Worm (Caenorhabditis elegans): Measurements from ENCODE around the gene unc-44.
A peak's percentile ranks its signal among the peaks of the same experiment; 100 is the strongest.

The unc-44 gene

DNA sequence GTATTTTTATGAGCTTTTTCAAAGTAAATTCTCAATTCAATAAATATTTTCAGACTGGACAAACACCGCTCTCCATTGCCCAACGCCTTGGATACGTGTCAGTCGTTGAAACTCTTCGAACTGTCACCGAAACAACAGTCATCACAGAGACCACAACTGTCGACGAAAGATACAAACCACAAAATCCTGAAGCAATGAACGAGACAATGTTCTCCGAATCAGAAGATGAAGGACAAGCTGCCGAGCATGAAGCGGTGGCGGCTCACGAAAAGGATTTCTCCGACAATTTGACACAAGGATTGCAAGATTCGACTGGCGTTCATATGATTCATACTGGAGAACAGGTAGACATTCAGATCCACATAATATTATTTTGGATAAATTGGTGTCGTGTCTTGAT is 4.5 kb downstream of the unc-44 start:
- TF ChIP-seq alr-1 (tag; optimal IDR thresholded peaks at IDR 0.05; ENCODE audit: borderline replicate concordance) (peak; percentile 92), C34B4.2 (tag; optimal IDR thresholded peaks at IDR 0.05) (no peak), lsy-2 (tag; optimal IDR thresholded peaks at IDR 0.05) (no peak), zag-1 (tag; optimal IDR thresholded peaks at IDR 0.05) (no peak), xbp-1 (tag; optimal IDR thresholded peaks at IDR 0.05) (no peak), mep-1 (tag; optimal IDR thresholded peaks at IDR 0.05) (no peak)

DNA sequence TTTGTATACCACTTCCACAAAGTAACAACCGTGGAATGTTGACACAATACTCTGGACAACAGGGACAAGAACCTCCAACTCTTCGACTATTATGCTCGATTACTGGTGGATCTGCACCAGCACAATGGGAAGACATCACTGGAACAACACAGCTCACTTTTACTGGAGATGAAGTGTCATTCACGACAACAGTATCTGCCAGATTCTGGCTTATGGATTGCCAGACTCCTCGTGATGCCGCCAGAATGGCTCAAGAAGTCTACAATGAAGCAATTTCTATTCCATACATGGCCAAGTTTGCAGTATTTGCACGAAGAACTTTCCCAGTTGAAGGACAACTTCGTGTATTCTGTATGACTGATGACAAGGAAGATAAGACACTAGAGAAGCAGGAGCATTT is 7.8 kb downstream of the unc-44 start:
- TF ChIP-seq unc-30 (tag; optimal IDR thresholded peaks at IDR 0.05): no peak
- no peak for TF ChIP-seq nhr-76 (tag; optimal IDR thresholded peaks at IDR 0.05)
- no peak for TF ChIP-seq nhr-20 (tag; optimal IDR thresholded peaks at IDR 0.05)
- TF ChIP-seq elt-3 (tag; optimal IDR thresholded peaks at IDR 0.05): no peak
- no peak for TF ChIP-seq snu-23 (GFP tag; optimal IDR thresholded peaks at IDR 0.05)
- peak; percentile 67 for TF ChIP-seq alr-1 (tag; optimal IDR thresholded peaks at IDR 0.05; ENCODE audit: borderline replicate concordance)
- no peak for TF ChIP-seq vab-15 (tag; optimal IDR thresholded peaks at IDR 0.05)
- TF ChIP-seq nhr-90 (tag; optimal IDR thresholded peaks at IDR 0.05; ENCODE audit: poor library complexity): no peak
- TF ChIP-seq snpc-4 (tag; optimal IDR thresholded peaks at IDR 0.05): no peak

DNA sequence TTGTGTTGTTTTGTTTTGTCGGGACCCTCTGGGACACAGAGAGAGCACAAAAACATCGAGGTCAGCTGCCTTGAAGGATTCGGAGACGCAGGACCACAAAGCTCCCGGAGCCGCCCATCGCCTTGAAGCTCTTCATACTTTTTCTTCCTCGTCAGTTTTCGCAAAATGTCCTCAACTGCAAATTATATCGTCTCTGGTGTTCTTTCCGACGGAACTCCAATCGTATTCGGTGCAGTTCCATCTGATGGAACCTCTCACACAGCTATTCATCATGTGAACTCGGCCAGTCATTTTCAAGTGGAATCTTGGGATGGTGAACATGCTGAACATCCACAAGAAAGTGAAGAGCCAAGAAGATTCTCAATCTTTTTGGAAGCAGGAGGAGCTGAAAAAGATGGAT is 10.1 kb downstream of the unc-44 start:
- TF ChIP-seq lin-14 (GFP tag; optimal IDR thresholded peaks at IDR 0.05) (peak; percentile 5), nhr-71 (tag; optimal IDR thresholded peaks at IDR 0.05) (peak; percentile 6), mef-2 (tag; optimal IDR thresholded peaks at IDR 0.05) (no peak)

DNA sequence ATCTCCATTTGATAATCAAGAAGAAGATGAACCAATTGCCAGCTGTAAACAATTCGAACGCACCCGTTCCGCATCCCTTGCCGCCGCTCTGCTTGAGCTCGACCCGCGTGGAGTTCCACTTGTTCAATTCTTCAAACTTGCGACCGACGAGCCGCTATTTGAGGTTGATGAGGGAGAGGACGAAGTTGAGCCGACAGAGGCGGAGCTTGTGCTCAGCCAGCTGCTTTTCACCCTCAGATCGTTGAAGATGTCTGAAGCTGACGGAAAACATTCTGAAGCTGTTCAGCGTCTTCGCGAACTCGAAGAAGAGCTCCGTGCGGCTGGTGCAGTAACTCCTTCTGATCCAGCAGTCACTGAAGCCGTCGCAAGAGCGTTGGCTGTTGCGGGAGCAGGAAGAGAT is 10.5 kb downstream of the unc-44 start:
- no peak for TF ChIP-seq ztf-11 (tag; optimal IDR thresholded peaks at IDR 0.05)
- no peak for TF ChIP-seq lin-14 (GFP tag; optimal IDR thresholded peaks at IDR 0.05)
- no peak for TF ChIP-seq zip-4 (GFP tag; optimal IDR thresholded peaks at IDR 0.05)
- no peak for TF ChIP-seq dsc-1 (tag; optimal IDR thresholded peaks at IDR 0.05)

DNA sequence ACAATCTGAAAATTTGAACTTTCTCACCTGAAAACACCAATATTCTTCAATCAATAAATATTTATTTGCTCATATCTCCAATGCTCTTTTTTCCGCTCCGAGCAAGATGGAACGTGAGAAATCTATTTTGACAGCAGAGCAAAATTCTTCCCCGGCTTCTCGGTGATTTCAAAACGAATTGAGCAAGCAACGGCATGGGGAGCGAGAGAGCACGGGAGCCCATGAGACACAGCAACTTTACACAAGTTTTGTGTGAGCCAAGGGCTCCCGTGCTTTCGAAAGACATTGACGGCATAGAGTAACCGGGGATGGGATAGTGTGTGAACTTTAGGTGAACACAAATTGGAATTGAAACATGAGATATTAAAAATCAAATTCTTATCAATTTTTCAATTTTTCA is 11.5 kb downstream of the unc-44 start:
- TF ChIP-seq lin-14 (GFP tag; optimal IDR thresholded peaks at IDR 0.05) (peak; percentile 55), rnt-1 (tag; optimal IDR thresholded peaks at IDR 0.05) (peak; percentile 27), nhr-28 (tag; optimal IDR thresholded peaks at IDR 0.05) (no peak), pag-3 (tag; optimal IDR thresholded peaks at IDR 0.05; ENCODE audit: borderline replicate concordance, insufficient read depth) (peak; percentile 30), nhr-19 (GFP tag; conservative IDR thresholded peaks at IDR 0.05) (0 out of 2 replicates have a peak, but pooled peaks have one; percentile 13), C04F5.9 (tag; optimal IDR thresholded peaks at IDR 0.05) (no peak), dpl-1 (GFP tag; optimal IDR thresholded peaks at IDR 0.05) (no peak)

DNA sequence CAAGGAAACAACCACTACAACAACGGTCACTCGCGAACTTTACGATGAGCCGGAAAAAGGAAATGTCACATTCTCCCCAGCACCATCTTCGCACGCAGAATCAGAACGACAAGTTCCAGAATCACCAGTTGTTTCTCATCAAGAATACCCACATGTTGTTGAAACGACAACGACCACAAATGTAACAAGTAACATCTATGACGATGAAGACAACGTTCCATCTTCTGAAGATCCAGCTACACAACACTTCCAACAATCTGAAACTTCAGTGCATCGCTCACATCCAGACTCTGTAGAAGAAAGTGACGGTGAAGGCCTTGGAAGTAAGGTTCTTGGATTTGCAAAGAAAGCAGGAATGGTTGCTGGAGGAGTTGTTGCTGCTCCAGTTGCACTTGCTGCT is 15.1 kb downstream of the unc-44 start:
- no peak for TF ChIP-seq fos-1 (tag; optimal IDR thresholded peaks at IDR 0.05)
- TF ChIP-seq efl-1 (optimal IDR thresholded peaks at IDR 0.05): no peak
- peak in 1 of 2 experiments; percentile 90 for TF ChIP-seq efl-1 (GFP tag; optimal IDR thresholded peaks at IDR 0.05 in 1 of 2)

DNA sequence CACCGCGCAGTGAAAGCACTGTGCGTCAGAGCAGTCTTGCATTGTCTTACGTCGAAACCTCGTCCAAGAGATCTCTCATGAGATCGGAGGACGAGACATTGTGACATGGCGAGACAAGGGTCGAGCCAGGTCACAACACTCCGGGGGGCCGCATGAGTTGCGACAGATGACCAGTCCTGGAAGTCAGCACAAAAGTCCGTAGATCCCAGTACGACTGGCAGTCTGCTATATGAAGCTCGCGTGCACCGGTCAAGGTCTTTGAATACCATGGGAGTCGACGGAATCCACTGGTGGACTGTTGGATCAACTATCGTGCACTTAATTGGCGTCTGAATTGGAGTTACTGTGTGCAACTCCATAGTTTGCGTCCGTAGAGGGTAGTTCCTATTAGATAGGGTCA is 30.3 kb downstream of the unc-44 start:
- TF ChIP-seq unc-30 (tag; optimal IDR thresholded peaks at IDR 0.05): no peak
- no peak for TF ChIP-seq nhr-12 (tag; optimal IDR thresholded peaks at IDR 0.05)
- TF ChIP-seq sox-4 (tag; optimal IDR thresholded peaks at IDR 0.05): no peak
- TF ChIP-seq fos-1 (tag; optimal IDR thresholded peaks at IDR 0.05): no peak
- no peak for TF ChIP-seq pqm-1 (tag; optimal IDR thresholded peaks at IDR 0.05)
- TF ChIP-seq C34B4.2 (tag; optimal IDR thresholded peaks at IDR 0.05): no peak
- no peak for TF ChIP-seq jun-1 (tag; optimal IDR thresholded peaks at IDR 0.05)
- TF ChIP-seq elt-2 (tag; optimal IDR thresholded peaks at IDR 0.05): no peak
- TF ChIP-seq mef-2 (tag; optimal IDR thresholded peaks at IDR 0.05): no peak
- TF ChIP-seq nhr-19 (GFP tag; conservative IDR thresholded peaks at IDR 0.05): no peak
- no peak for TF ChIP-seq Y116A8C.19 (tag; optimal IDR thresholded peaks at IDR 0.05; ENCODE audit: borderline replicate concordance)
- TF ChIP-seq efl-1 (optimal IDR thresholded peaks at IDR 0.05): no peak
- TF ChIP-seq efl-1 (GFP tag; optimal IDR thresholded peaks at IDR 0.05 in 1 of 2): no peak
- TF ChIP-seq nhr-28 (tag; optimal IDR thresholded peaks at IDR 0.05): no peak
- TF ChIP-seq fkh-10 (GFP tag; optimal IDR thresholded peaks at IDR 0.05): no peak
- TF ChIP-seq pag-3 (tag; optimal IDR thresholded peaks at IDR 0.05; ENCODE audit: borderline replicate concordance, insufficient read depth): no peak
- no peak for TF ChIP-seq vab-15 (tag; optimal IDR thresholded peaks at IDR 0.05)
- no peak for TF ChIP-seq ceh-90 (tag; optimal IDR thresholded peaks at IDR 0.05)
- no peak for TF ChIP-seq hlh-17 (GFP tag; optimal IDR thresholded peaks at IDR 0.05; ENCODE audit: borderline replicate concordance)
- no peak for TF ChIP-seq alr-1 (tag; optimal IDR thresholded peaks at IDR 0.05; ENCODE audit: borderline replicate concordance)
